Worm (Caenorhabditis elegans) whole organism, L4 larva: ENCODE measurements around the gene C14C10.2.

Experiments
- Y75B8A.6 ChIP-seq: fragments of 200-800 bp; sonication (Bioruptor generic); IDR thresholded peaks from 2 replicates; pipeline ENCODE4 v1.3.6; 2022; ENCODE audit warnings: missing genetic modification reagents, missing genetic modification characterization, missing compliant biosample characterization
- ZK546.5 ChIP-seq, 2 experiments: sonication (generic microtip); optimal IDR thresholded peaks; 2 replicates each; lab custom pipeline; 2017; ENCODE audit warnings: missing biosample characterization in 2 of 2, missing genetic modification characterization in 2 of 2
- lin-13 ChIP-seq: fragments of 150-350 bp; optimal IDR thresholded peaks from 2 replicates; lab custom pipeline; 2014; ENCODE audit warnings: missing biosample characterization, missing genetic modification reagents, missing genetic modification characterization
- mdl-1 ChIP-seq, 2 experiments: fragments of 150-350 bp in 1 of 2; sonication (generic microtip) in 1 of 2; optimal IDR thresholded peaks; 2 replicates each; lab custom pipeline; 2014 to 2017; ENCODE audit warnings: missing biosample characterization in 2 of 2, missing genetic modification characterization in 2 of 2
- zag-1 ChIP-seq: fragments of 150-350 bp; optimal IDR thresholded peaks from 2 replicates; lab custom pipeline; 2014; ENCODE audit warnings: missing biosample characterization, missing genetic modification characterization

ce11 chrV:12637764-12638502 is 45.7 kb upstream of the C14C10.2 start:
- TF ChIP-seq Y75B8A.6 (no peak), ZK546.5 (tag; optimal IDR thresholded peaks at IDR 0.05; lab: Kevin White, UChicago) (no peak), lin-13 (GFP tag; lab: Kevin White, UChicago) (no peak), zag-1 (no peak), mdl-1 (tag; optimal IDR thresholded peaks at IDR 0.05; lab: Kevin White, UChicago) (peak in 1 of 2 experiments; percentile 65)
